Fruit fly (Drosophila melanogaster): Measurements from ENCODE around the gene CG18549.

CG18549 gene

dm6 chr3R:12456370-12456940, 7.4 kb downstream of the CG18549 start, which contains the start of gene trus (continued):
- TF ChIP-seq btn (GFP tag; optimal IDR thresholded peaks at IDR 0.05) (no peak), mirr (GFP tag; optimal IDR thresholded peaks at IDR 0.05) (no peak), sens-2 (GFP tag; IDR thresholded peaks at IDR 0.05) (no peak), D19A (tag; optimal IDR thresholded peaks at IDR 0.05) (peak; percentile 54), CG1832 (GFP tag; optimal IDR thresholded peaks at IDR 0.05) (no peak), Nf-YB (GFP tag; optimal IDR thresholded peaks at IDR 0.05) (no peak), nom (GFP tag; optimal IDR thresholded peaks at IDR 0.05) (no peak), CG6175 (GFP tag; IDR thresholded peaks at IDR 0.05) (no peak), Sry-δ (GFP tag; optimal IDR thresholded peaks at IDR 0.05) (peak; percentile 89), CG17912 (GFP tag; optimal IDR thresholded peaks at IDR 0.05) (no peak), YL-1 (GFP tag; optimal IDR thresholded peaks at IDR 0.05) (peak; percentile 55), Fer1 (GFP tag; optimal IDR thresholded peaks at IDR 0.05) (peak; percentile 13), H2.0 (GFP tag; IDR thresholded peaks at IDR 0.05) (no peak), Dll (GFP tag; IDR thresholded peaks at IDR 0.05; ENCODE audit: partially characterized antibody) (peak; percentile 92), Hr39 (optimal IDR thresholded peaks at IDR 0.05) (no peak), HLH3B (GFP tag; IDR thresholded peaks at IDR 0.05) (no peak), seq (GFP tag; IDR thresholded peaks at IDR 0.05) (no peak), so (GFP tag; IDR thresholded peaks at IDR 0.05) (no peak), klu (GFP tag; IDR thresholded peaks at IDR 0.05) (no peak), Opbp (GFP tag; IDR thresholded peaks at IDR 0.05; ENCODE audit: partially characterized antibody) (peak; percentile 89), Stat92E (GFP tag; optimal IDR thresholded peaks at IDR 0.05) (peak in 1 of 3 experiments; percentile 9), CG17802 (tag; optimal IDR thresholded peaks at IDR 0.05) (no peak), Ptx1 (GFP tag; IDR thresholded peaks at IDR 0.05) (no peak), CG15011 (GFP tag; optimal IDR thresholded peaks at IDR 0.05) (no peak), chif (GFP tag; optimal IDR thresholded peaks at IDR 0.05) (no peak), ttk (GFP tag; IDR thresholded peaks at IDR 0.05) (no peak), CG12299 (tag; optimal IDR thresholded peaks at IDR 0.05) (no peak), CG2129 (GFP tag; IDR thresholded peaks at IDR 0.05; ENCODE audit: partially characterized antibody) (peak; percentile 78), B-H1 (GFP tag; IDR thresholded peaks at IDR 0.05) (no peak), CG10267 (tag; optimal IDR thresholded peaks at IDR 0.05) (no peak), Fer3 (tag; optimal IDR thresholded peaks at IDR 0.05) (no peak), NfI (GFP tag; optimal IDR thresholded peaks at IDR 0.05) (no peak), Blimp-1 (GFP tag; optimal IDR thresholded peaks at IDR 0.05) (no peak), CG13775 (GFP tag; optimal IDR thresholded peaks at IDR 0.05) (no peak), CG18262 (tag; optimal IDR thresholded peaks at IDR 0.05) (no peak), inv (GFP tag; IDR thresholded peaks at IDR 0.05; ENCODE audit: partially characterized antibody) (peak; percentile 69), CG3838 (GFP tag; optimal IDR thresholded peaks at IDR 0.05) (no peak), TFAM (GFP tag; optimal IDR thresholded peaks at IDR 0.05) (no peak), org-1 (GFP tag; optimal IDR thresholded peaks at IDR 0.05) (no peak), unpg (GFP tag; optimal IDR thresholded peaks at IDR 0.05) (no peak), hbn (GFP tag; IDR thresholded peaks at IDR 0.05; ENCODE audit: partially characterized antibody) (peak; percentile 91), MBD-R2 (GFP tag; IDR thresholded peaks at IDR 0.05) (peak; percentile 75), cad (GFP tag; optimal IDR thresholded peaks at IDR 0.05) (no peak), Eip74EF (GFP tag; optimal IDR thresholded peaks at IDR 0.05) (no peak), CG1792 (GFP tag; optimal IDR thresholded peaks at IDR 0.05) (no peak), kah (GFP tag; optimal IDR thresholded peaks at IDR 0.05) (no peak), CG4328 (GFP tag; optimal IDR thresholded peaks at IDR 0.05) (no peak), CG14710 (tag; optimal IDR thresholded peaks at IDR 0.05) (peak; percentile 32), zfh2 (GFP tag; optimal IDR thresholded peaks at IDR 0.05) (no peak), wdn (GFP tag; IDR thresholded peaks at IDR 0.05) (no peak)

All from whole organism, embryonic.